Worm (Caenorhabditis elegans) whole organism, L4 larva: ENCODE measurements around the gene C17H12.10.
A peak's percentile ranks its signal among the peaks of the same experiment; 100 is the strongest.

Experiments used
- D1046.2 ChIP-seq: fragments of 200-800 bp; sonication (Bioruptor generic); IDR thresholded peaks from 2 replicates; pipeline ENCODE4 v1.3.6; 2022; ENCODE audit warnings: missing genetic modification characterization, missing compliant biosample characterization
- F44E2.7 ChIP-seq: fragments of 200-800 bp; sonication (Bioruptor generic); IDR thresholded peaks from 2 replicates; pipeline ENCODE4 v2.1.2; 2022; ENCODE audit warnings: missing genetic modification characterization, missing compliant biosample characterization
- T26A8.4 ChIP-seq: fragments of 200-800 bp; sonication (Bioruptor generic); IDR thresholded peaks from 2 replicates; pipeline ENCODE4 v1.3.6; 2022; ENCODE audit warnings: missing genetic modification characterization, missing compliant biosample characterization
- Y75B8A.6 ChIP-seq: fragments of 200-800 bp; sonication (Bioruptor generic); IDR thresholded peaks from 2 replicates; pipeline ENCODE4 v1.3.6; 2022; ENCODE audit warnings: missing genetic modification reagents, missing genetic modification characterization, missing compliant biosample characterization
- ZK337.2 ChIP-seq: fragments of 200-800 bp; sonication (Bioruptor generic); IDR thresholded peaks from 2 replicates; pipeline ENCODE4 v1.3.6; 2022; ENCODE audit warnings: missing genetic modification reagents, missing genetic modification characterization, missing compliant biosample characterization
- aha-1 ChIP-seq: fragments of 150-350 bp; peaks from one replicate; lab custom pipeline; 2014; ENCODE audit warnings: missing biosample characterization, missing genetic modification characterization
- aly-2 ChIP-seq: sonication (generic microtip); optimal IDR thresholded peaks from 2 replicates; lab custom pipeline; 2018; ENCODE audit warnings: missing biosample characterization, missing genetic modification characterization
- ceh-28 ChIP-seq: fragments of 150-350 bp; optimal IDR thresholded peaks from 2 replicates; lab custom pipeline; 2014; ENCODE audit warnings: missing biosample characterization, missing genetic modification reagents, missing genetic modification characterization
- ces-1 ChIP-seq: fragments of 150-350 bp; sonication (generic microtip); optimal IDR thresholded peaks from 4 replicates; lab custom pipeline; 2014; ENCODE audit warnings: missing biosample characterization, missing genetic modification reagents, missing genetic modification characterization
- ctbp-1 ChIP-seq: fragments of 200-800 bp; sonication (Bioruptor generic); IDR thresholded peaks from 2 replicates; pipeline ENCODE4 v1.3.6; 2022; ENCODE audit warnings: missing genetic modification reagents, missing genetic modification characterization, missing compliant biosample characterization
- daf-12 ChIP-seq: fragments of 150-350 bp; optimal IDR thresholded peaks from 2 replicates; lab custom pipeline; 2014; ENCODE audit warnings: missing biosample characterization, missing genetic modification reagents, missing genetic modification characterization
- daf-19 ChIP-seq: fragments of 200-800 bp; sonication (Bioruptor generic); conservative IDR thresholded peaks from 2 replicates; pipeline ENCODE4 v1.3.6; 2022; ENCODE audit warnings: missing genetic modification characterization, missing compliant biosample characterization
- daf-8 ChIP-seq: fragments of 200-800 bp; sonication (Bioruptor generic); IDR thresholded peaks from 2 replicates; pipeline ENCODE4 v1.3.6; 2022; ENCODE audit warnings: missing genetic modification characterization, missing compliant biosample characterization
- dve-1 ChIP-seq: sonication (generic microtip); optimal IDR thresholded peaks from 2 replicates; lab custom pipeline; 2017; ENCODE audit warnings: antibody characterized with exemption, mild to moderate bottlenecking, missing genetic modification characterization, missing compliant biosample characterization; ENCODE audit not compliant: insufficient read depth
- egl-27 ChIP-seq: sonication (generic microtip); optimal IDR thresholded peaks from 3 replicates; lab custom pipeline; 2017; ENCODE audit warnings: missing biosample characterization, missing genetic modification reagents, missing genetic modification characterization
- fkh-10 ChIP-seq: fragments of 150-350 bp; optimal IDR thresholded peaks from 2 replicates; lab custom pipeline; 2014; ENCODE audit warnings: missing biosample characterization, missing genetic modification reagents, missing genetic modification characterization
- hmg-1.1 ChIP-seq: fragments of 200-800 bp; sonication (Bioruptor generic); IDR thresholded peaks from 2 replicates; pipeline ENCODE4 v1.3.6; 2022; ENCODE audit warnings: missing genetic modification reagents, missing genetic modification characterization, missing compliant biosample characterization
- jun-1 ChIP-seq: fragments of 150-350 bp; optimal IDR thresholded peaks from 2 replicates; lab custom pipeline; 2014; ENCODE audit warnings: missing biosample characterization, missing genetic modification reagents, missing genetic modification characterization
- lin-1 ChIP-seq: fragments of 200-800 bp; sonication (Bioruptor generic); IDR thresholded peaks from 2 replicates; pipeline ENCODE4 v1.3.6; 2022; ENCODE audit warnings: missing genetic modification reagents, missing genetic modification characterization, missing compliant biosample characterization
- lin-13 ChIP-seq: fragments of 150-350 bp; optimal IDR thresholded peaks from 2 replicates; lab custom pipeline; 2014; ENCODE audit warnings: missing biosample characterization, missing genetic modification reagents, missing genetic modification characterization
- lin-29 ChIP-seq: fragments of 200-800 bp; sonication (Bioruptor generic); IDR thresholded peaks from 2 replicates; pipeline ENCODE4 v1.3.6; 2022; ENCODE audit warnings: missing genetic modification reagents, missing genetic modification characterization, missing compliant biosample characterization
- lin-38 ChIP-seq: fragments of 200-800 bp; sonication (Bioruptor generic); IDR thresholded peaks from 2 replicates; pipeline ENCODE4 v1.3.6; 2022; ENCODE audit warnings: missing genetic modification reagents, missing genetic modification characterization, missing compliant biosample characterization
- lin-39 ChIP-seq: fragments of 150-350 bp; optimal IDR thresholded peaks from 2 replicates; lab custom pipeline; 2014; ENCODE audit warnings: missing biosample characterization, missing genetic modification reagents, missing genetic modification characterization
- mdl-1 ChIP-seq, 2 experiments: fragments of 150-350 bp in 1 of 2; sonication (generic microtip) in 1 of 2; optimal IDR thresholded peaks; 2 replicates each; lab custom pipeline; 2014 to 2017; ENCODE audit warnings: missing biosample characterization in 2 of 2, missing genetic modification characterization in 2 of 2
- mdt-29 ChIP-seq: fragments of 200-800 bp; sonication (Bioruptor generic); IDR thresholded peaks from 2 replicates; pipeline ENCODE4 v1.3.6; 2022; ENCODE audit warnings: missing genetic modification reagents, missing genetic modification characterization, missing compliant biosample characterization
- mep-1 ChIP-seq: fragments of 150-350 bp; sonication (generic microtip); optimal IDR thresholded peaks from 3 replicates; lab custom pipeline; 2014; ENCODE audit warnings: missing biosample characterization, missing genetic modification characterization
- mxl-2 ChIP-seq: fragments of 200-800 bp; sonication (Bioruptor generic); conservative IDR thresholded peaks from 2 replicates; pipeline ENCODE4 v1.3.6; 2022; ENCODE audit warnings: missing genetic modification reagents, missing genetic modification characterization, missing compliant biosample characterization
- mxl-3 ChIP-seq: fragments of 200-800 bp; sonication (Bioruptor generic); optimal IDR thresholded peaks from 2 replicates; lab custom pipeline; 2018; ENCODE audit warnings: mild to moderate bottlenecking, missing genetic modification characterization, missing compliant biosample characterization
- nhr-11 ChIP-seq: fragments of 150-350 bp; optimal IDR thresholded peaks from 2 replicates; lab custom pipeline; 2014; ENCODE audit warnings: missing biosample characterization, missing genetic modification characterization
- nhr-25 ChIP-seq: sonication (generic microtip); optimal IDR thresholded peaks from 2 replicates; lab custom pipeline; 2017; ENCODE audit warnings: missing genetic modification characterization, mild to moderate bottlenecking, missing compliant biosample characterization, antibody characterized with exemption, moderate library complexity, borderline replicate concordance; ENCODE audit not compliant: insufficient read depth
- nhr-28 ChIP-seq: fragments of 150-350 bp; optimal IDR thresholded peaks from 2 replicates; lab custom pipeline; 2014; ENCODE audit warnings: missing biosample characterization, missing genetic modification characterization
- nhr-41 ChIP-seq: fragments of 200-800 bp; sonication (Bioruptor generic); IDR thresholded peaks from 2 replicates; pipeline ENCODE4 v1.3.6; 2022; ENCODE audit warnings: missing genetic modification reagents, missing genetic modification characterization, missing compliant biosample characterization
- nhr-76 ChIP-seq: fragments of 150-350 bp; optimal IDR thresholded peaks from 2 replicates; lab custom pipeline; 2014; ENCODE audit warnings: missing biosample characterization, missing genetic modification characterization
- nhr-77 ChIP-seq: fragments of 150-350 bp; optimal IDR thresholded peaks from 2 replicates; lab custom pipeline; 2014; ENCODE audit warnings: missing biosample characterization, missing genetic modification characterization
- pha-4 ChIP-seq, 2 experiments: fragments of 150-350 bp in 1 of 2; fragments of 200-800 bp in 1 of 2; sonication (Bioruptor generic) in 1 of 2; IDR thresholded peaks in 1 of 2; optimal IDR thresholded peaks in 1 of 2; 2 replicates each; pipeline versions ENCODE4 v1.3.6 to Lab custom; 2014 to 2022; ENCODE audit warnings: missing genetic modification characterization in 2 of 2, missing genetic modification reagents in 2 of 2, missing biosample characterization in 1 of 2, missing compliant biosample characterization in 1 of 2
- rbr-2 ChIP-seq: sonication (generic microtip); optimal IDR thresholded peaks from 2 replicates; lab custom pipeline; 2016; ENCODE audit warnings: missing genotype, missing genetic modification characterization, missing compliant biosample characterization
- saeg-2 ChIP-seq: fragments of 200-800 bp; sonication (Bioruptor generic); IDR thresholded peaks from 2 replicates; pipeline ENCODE4 v1.3.6; 2022; ENCODE audit warnings: missing genetic modification reagents, missing genetic modification characterization, missing compliant biosample characterization
- set-16 ChIP-seq: fragments of 200-800 bp; sonication (Bioruptor generic); IDR thresholded peaks from 2 replicates; pipeline ENCODE4 v1.3.6; 2022; ENCODE audit warnings: missing genetic modification reagents, missing genetic modification characterization, missing compliant biosample characterization
- snpc-1.2 ChIP-seq: fragments of 200-800 bp; sonication (Bioruptor generic); IDR thresholded peaks from 2 replicates; pipeline ENCODE4 v1.3.6; 2022; ENCODE audit warnings: missing genetic modification reagents, missing genetic modification characterization, missing compliant biosample characterization
- snpc-4 ChIP-seq: fragments of 150-350 bp; optimal IDR thresholded peaks from 2 replicates; lab custom pipeline; 2014; ENCODE audit warnings: missing biosample characterization, missing genetic modification characterization
- spr-3 ChIP-seq: fragments of 200-800 bp; sonication (Bioruptor generic); optimal IDR thresholded peaks from 2 replicates; lab custom pipeline; 2018; ENCODE audit warnings: mild to moderate bottlenecking, missing genetic modification characterization, missing compliant biosample characterization
- tra-1 ChIP-seq: fragments of 200-800 bp; sonication (Bioruptor generic); IDR thresholded peaks from 2 replicates; pipeline ENCODE4 v1.3.6; 2022; ENCODE audit warnings: missing genetic modification reagents, missing genetic modification characterization, missing compliant biosample characterization
- unc-62 ChIP-seq, 3 experiments: fragments of 150-350 bp in 1 of 3; sonication (generic microtip); optimal IDR thresholded peaks in 2 of 3; peaks in 1 of 3; 1 replicate in 1 of 3; 2 replicates in 2 of 3; lab custom pipeline; 2014 to 2017; ENCODE audit warnings: missing biosample characterization in 3 of 3, missing genetic modification characterization in 3 of 3, missing genetic modification reagents in 3 of 3, missing genotype in 1 of 3
- zag-1 ChIP-seq: fragments of 150-350 bp; optimal IDR thresholded peaks from 2 replicates; lab custom pipeline; 2014; ENCODE audit warnings: missing biosample characterization, missing genetic modification characterization
- ztf-7 ChIP-seq: fragments of 150-350 bp; optimal IDR thresholded peaks from 2 replicates; lab custom pipeline; 2014; ENCODE audit warnings: missing biosample characterization, missing genetic modification characterization

C17H12.10 gene

ce11 chrIV:6806475-6807063, at the start of gene C17H12.10:
Gene C17H12.10, plus strand, starts transcription at chrIV:6806799.
- TF ChIP-seq pha-4 (GFP tag; IDR thresholded peaks at IDR 0.05; lab: Robert Waterston, UW) = no peak
- no peak for TF ChIP-seq pha-4 (tag; optimal IDR thresholded peaks at IDR 0.05; lab: Kevin White, UChicago)
- TF ChIP-seq nhr-76 (tag; lab: Kevin White, UChicago) = no peak
- no peak for TF ChIP-seq daf-19 (GFP tag; lab: Robert Waterston, UW)
- TF ChIP-seq ztf-7 = no peak
- TF ChIP-seq zag-1 (tag; lab: Kevin White, UChicago) = no peak
- TF ChIP-seq lin-1 (GFP tag; lab: Robert Waterston, UW) = no peak
- no peak for TF ChIP-seq nhr-77 (tag; lab: Kevin White, UChicago)
- TF ChIP-seq aly-2 (tag; lab: Kevin White, UChicago) = no peak
- peak in 1 of 2 experiments; percentile 53 for TF ChIP-seq unc-62 (GFP tag; optimal IDR thresholded peaks at IDR 0.05 in 1 of 2; lab: Kevin White, UChicago)
- TF ChIP-seq unc-62 (tag; optimal IDR thresholded peaks at IDR 0.05; lab: Kevin White, UChicago) = no peak
- peak in 1 of 2 experiments; percentile 2 for TF ChIP-seq mdl-1 (tag; optimal IDR thresholded peaks at IDR 0.05; lab: Kevin White, UChicago)
- TF ChIP-seq nhr-11 (tag; lab: Kevin White, UChicago) = peak; percentile 31
- TF ChIP-seq aha-1 (tag; lab: Kevin White, UChicago) = peak; percentile 44
- TF ChIP-seq saeg-2 (GFP tag; lab: Robert Waterston, UW) = no peak
- TF ChIP-seq mxl-3 (GFP tag; lab: Kevin White, UChicago) = no peak
- no peak for TF ChIP-seq T26A8.4
- no peak for TF ChIP-seq Y75B8A.6 (GFP tag; lab: Robert Waterston, UW)
- no peak for TF ChIP-seq ZK337.2 (GFP tag; lab: Robert Waterston, UW)
- no peak for TF ChIP-seq tra-1 (GFP tag; lab: Robert Waterston, UW)
- TF ChIP-seq egl-27 (tag; lab: Kevin White, UChicago) = no peak
- TF ChIP-seq daf-12 (tag; lab: Kevin White, UChicago) = no peak
- no peak for TF ChIP-seq mdt-29 (GFP tag; lab: Robert Waterston, UW)
- TF ChIP-seq fkh-10 (GFP tag; lab: Kevin White, UChicago) = peak; percentile 37
- TF ChIP-seq nhr-41 (GFP tag; lab: Robert Waterston, UW) = no peak
- TF ChIP-seq rbr-2 (tag; lab: Kevin White, UChicago) = peak; percentile 44
- TF ChIP-seq D1046.2 (GFP tag; lab: Robert Waterston, UW) = no peak
- peak; percentile 70 for TF ChIP-seq ces-1 (GFP tag; lab: Kevin White, UChicago)
- no peak for TF ChIP-seq hmg-1.1
- no peak for TF ChIP-seq lin-38
- TF ChIP-seq nhr-28 (tag; lab: Kevin White, UChicago) = no peak
- TF ChIP-seq daf-8 (GFP tag; lab: Robert Waterston, UW) = no peak
- TF ChIP-seq ceh-28 (tag; lab: Kevin White, UChicago) = no peak
- TF ChIP-seq lin-39 (tag; lab: Kevin White, UChicago) = no peak
- 0 out of 2 replicates have a peak, but pooled peaks have one; percentile 46 for TF ChIP-seq ctbp-1 (GFP tag; lab: Robert Waterston, UW)
- TF ChIP-seq snpc-4 (tag; lab: Kevin White, UChicago) = no peak
- no peak for TF ChIP-seq dve-1 (tag; lab: Kevin White, UChicago)
- TF ChIP-seq mxl-2 = no peak
- TF ChIP-seq nhr-25 = no peak
- TF ChIP-seq F44E2.7 = no peak
- no peak for TF ChIP-seq lin-13 (GFP tag; lab: Kevin White, UChicago)
- no peak for TF ChIP-seq snpc-1.2 (GFP tag; lab: Robert Waterston, UW)
- TF ChIP-seq spr-3 (GFP tag; lab: Kevin White, UChicago) = no peak
- TF ChIP-seq set-16 = no peak
- no peak for TF ChIP-seq lin-29 (GFP tag; lab: Robert Waterston, UW)
- peak; percentile 46 for TF ChIP-seq mep-1 (tag; lab: Kevin White, UChicago)
- TF ChIP-seq jun-1 = no peak
- TF ChIP-seq, all 104 proteins: peak for 9
